Fruit fly (Drosophila melanogaster): ENCODE results near the gene cwo.

The cwo gene

DNA sequence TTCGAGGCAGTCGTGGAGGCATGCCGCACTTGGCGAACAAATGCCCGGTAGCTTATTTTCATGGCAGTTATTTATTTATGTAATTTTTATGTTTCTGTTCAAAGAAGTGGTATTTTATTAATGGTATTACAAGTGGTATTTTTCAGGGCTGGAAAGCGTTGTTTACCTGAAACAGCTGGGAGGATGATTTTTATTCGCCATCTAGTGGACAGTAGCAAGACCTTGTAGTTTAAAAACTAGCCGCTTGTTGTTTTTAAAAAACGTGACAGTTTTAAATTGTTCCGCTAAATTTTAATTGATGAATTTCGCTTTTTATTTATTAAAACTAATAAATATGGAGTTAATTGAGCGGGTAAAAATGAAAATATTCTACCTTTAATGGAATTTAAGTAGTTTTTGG, 27.9 kb downstream of the cwo start, which contains the start of gene CG6345:
CG6345 (minus strand) TSS at position 124 of the 400 bp plus-strand sequence.
- TF ChIP-seq Hr83 (GFP tag; optimal IDR thresholded peaks at IDR 0.05; ENCODE audit: poor library complexity, severe bottlenecking) (peak; percentile 75), CG9705 (GFP tag; optimal IDR thresholded peaks at IDR 0.05) (peak; percentile 37), HLH106 (tag; optimal IDR thresholded peaks at IDR 0.05) (peak; percentile 53), sv (GFP tag; optimal IDR thresholded peaks at IDR 0.05) (peak; percentile 61), Sp1 (GFP tag; optimal IDR thresholded peaks at IDR 0.05) (peak; percentile 49), jim (GFP tag; optimal IDR thresholded peaks at IDR 0.05) (no peak), psq (GFP tag; optimal IDR thresholded peaks at IDR 0.05) (peak; percentile 28), rgr (GFP tag; optimal IDR thresholded peaks at IDR 0.05) (peak; percentile 65), fru (GFP tag; optimal IDR thresholded peaks at IDR 0.05) (peak; percentile 63), brk (GFP tag; optimal IDR thresholded peaks at IDR 0.05) (no peak), Mio (GFP tag; optimal IDR thresholded peaks at IDR 0.05) (no peak), ey (GFP tag; optimal IDR thresholded peaks at IDR 0.05) (peak; percentile 22), OdsH (GFP tag; optimal IDR thresholded peaks at IDR 0.05) (peak; percentile 68), Hr78 (GFP tag; optimal IDR thresholded peaks at IDR 0.05) (no peak), foxo (GFP tag; optimal IDR thresholded peaks at IDR 0.05) (peak in 1 of 2 experiments; percentile 73), Dif (GFP tag; optimal IDR thresholded peaks at IDR 0.05; ENCODE audit: partially characterized antibody) (no peak), h (GFP tag; optimal IDR thresholded peaks at IDR 0.05) (peak; percentile 69), Myc (optimal IDR thresholded peaks at IDR 0.05) (no peak), br (GFP tag; optimal IDR thresholded peaks at IDR 0.05) (peak; percentile 54)

dm6 chr3R:10421167-10421566, 33.1 kb downstream of the cwo start:
- TF ChIP-seq Dfd (GFP tag; optimal IDR thresholded peaks at IDR 0.05) (peak; percentile 66), Jra (GFP tag; optimal IDR thresholded peaks at IDR 0.05) (no peak)

dm6 chr3R:10428324-10428723, 40.3 kb downstream of the cwo start, which contains the start of gene CG46270:
CG46270 (minus strand) TSS chr3R:10428424.
- no peak for TF ChIP-seq Hr78 (GFP tag; optimal IDR thresholded peaks at IDR 0.05)
- TF ChIP-seq dmrt93B (GFP tag; optimal IDR thresholded peaks at IDR 0.05) = no peak
- no peak for TF ChIP-seq foxo (GFP tag; optimal IDR thresholded peaks at IDR 0.05)
- no peak for TF ChIP-seq dsf (GFP tag; optimal IDR thresholded peaks at IDR 0.05; ENCODE audit: borderline replicate concordance)
- no peak for TF ChIP-seq N (GFP tag; optimal IDR thresholded peaks at IDR 0.05)
- no peak for TF ChIP-seq sage (GFP tag; optimal IDR thresholded peaks at IDR 0.05)
- no peak for TF ChIP-seq Abd-B (GFP tag; optimal IDR thresholded peaks at IDR 0.05)
- no peak for TF ChIP-seq h (GFP tag; optimal IDR thresholded peaks at IDR 0.05)
- TF ChIP-seq Dfd (GFP tag; optimal IDR thresholded peaks at IDR 0.05) = no peak
- no peak for TF ChIP-seq lola (GFP tag; optimal IDR thresholded peaks at IDR 0.05)
- TF ChIP-seq rgr (GFP tag; optimal IDR thresholded peaks at IDR 0.05) = no peak
- no peak for TF ChIP-seq HLH106 (tag; optimal IDR thresholded peaks at IDR 0.05)
- TF ChIP-seq Rel (GFP tag; optimal IDR thresholded peaks at IDR 0.05) = no peak
- TF ChIP-seq Rel (tag; optimal IDR thresholded peaks at IDR 0.05) = no peak
- no peak for TF ChIP-seq dl (GFP tag; optimal IDR thresholded peaks at IDR 0.05; ENCODE audit: insufficient read depth in 1 of 2, partially characterized antibody in 2 of 2)
- no peak for TF ChIP-seq Myc (optimal IDR thresholded peaks at IDR 0.05)
- TF ChIP-seq usp (GFP tag; optimal IDR thresholded peaks at IDR 0.05) = no peak
- no peak for TF ChIP-seq Mio (GFP tag; optimal IDR thresholded peaks at IDR 0.05)
- TF ChIP-seq ey (GFP tag; optimal IDR thresholded peaks at IDR 0.05) = no peak
- no peak for TF ChIP-seq Dif (GFP tag; optimal IDR thresholded peaks at IDR 0.05; ENCODE audit: partially characterized antibody)
- TF ChIP-seq br (GFP tag; optimal IDR thresholded peaks at IDR 0.05) = no peak

- TF ChIP-seq fru (GFP tag; optimal IDR thresholded peaks at IDR 0.05) = no peak
- TF ChIP-seq CG32264 (GFP tag; optimal IDR thresholded peaks at IDR 0.05) = no peak
- TF ChIP-seq Sp1 (GFP tag; optimal IDR thresholded peaks at IDR 0.05) = no peak
- no peak for TF ChIP-seq woc (GFP tag; optimal IDR thresholded peaks at IDR 0.05)
These were observed 43.0 kb downstream of the cwo start for dm6 chr3R:10431089-10431488.

Data from whole organism, wandering third instar larva.